Fruit fly (Drosophila melanogaster): ENCODE results near the gene Nt5a.
A peak's percentile ranks its signal among the peaks of the same experiment; 100 is the strongest.

Nt5a gene

dm6 chr3L:1352065-1352464 lies 44.8 kb upstream of the Nt5a start (continued):
- TF ChIP-seq Hand (GFP tag; optimal IDR thresholded peaks at IDR 0.05) (no peak), CG7786 (GFP tag; optimal IDR thresholded peaks at IDR 0.05) (no peak), vnd (GFP tag; IDR thresholded peaks at IDR 0.05; ENCODE audit: partially characterized antibody) (peak; percentile 80), corto (GFP tag; optimal IDR thresholded peaks at IDR 0.05) (no peak), CG1602 (GFP tag; optimal IDR thresholded peaks at IDR 0.05) (no peak), Ets65A (GFP tag) (peak; percentile 71), NFAT (GFP tag; IDR thresholded peaks at IDR 0.05) (peak; percentile 29; the same call in 1 of the 2 replicates), Neu2 (GFP tag; optimal IDR thresholded peaks at IDR 0.05; ENCODE audit: borderline replicate concordance) (no peak), gcm (GFP tag; optimal IDR thresholded peaks at IDR 0.05) (peak; percentile 27), CG2120 (GFP tag; optimal IDR thresholded peaks at IDR 0.05) (peak; percentile 41), CG15601 (tag; optimal IDR thresholded peaks at IDR 0.05) (peak; percentile 18), CG6272 (GFP tag; IDR thresholded peaks at IDR 0.05) (no peak), shn (GFP tag; optimal IDR thresholded peaks at IDR 0.05) (peak; percentile 28), tx (GFP tag; optimal IDR thresholded peaks at IDR 0.05) (peak; percentile 8), bbx (GFP tag; IDR thresholded peaks at IDR 0.05; ENCODE audit: partially characterized antibody) (peak; percentile 91), CG4424 (GFP tag; optimal IDR thresholded peaks at IDR 0.05) (peak; percentile 44), CG10462 (GFP tag; optimal IDR thresholded peaks at IDR 0.05) (peak; percentile 81), CG18262 (tag; optimal IDR thresholded peaks at IDR 0.05) (peak; percentile 37), CG17912 (GFP tag; optimal IDR thresholded peaks at IDR 0.05) (peak; percentile 67), Med (GFP tag) (peak; percentile 91), B-H1 (GFP tag; IDR thresholded peaks at IDR 0.05) (no peak), CG1647 (GFP tag; optimal IDR thresholded peaks at IDR 0.05) (no peak), sisA (GFP tag; IDR thresholded peaks at IDR 0.05) (no peak), CG2199 (GFP tag; IDR thresholded peaks at IDR 0.05) (no peak), CG10147 (GFP tag; optimal IDR thresholded peaks at IDR 0.05) (no peak), CG4328 (GFP tag; optimal IDR thresholded peaks at IDR 0.05) (no peak), CG17328 (GFP tag; IDR thresholded peaks at IDR 0.05) (peak; percentile 21; the same call in 1 of the 2 replicates), Gug (GFP tag; IDR thresholded peaks at IDR 0.05) (peak; percentile 31; the same call in 1 of the 4 replicates), CG9437 (GFP tag; optimal IDR thresholded peaks at IDR 0.05) (no peak), CG13123 (GFP tag; optimal IDR thresholded peaks at IDR 0.05) (no peak), Fer1 (GFP tag; optimal IDR thresholded peaks at IDR 0.05) (no peak), Drgx (GFP tag; IDR thresholded peaks at IDR 0.05) (no peak), gem (tag; optimal IDR thresholded peaks at IDR 0.05) (peak; percentile 33), CG8765 (GFP tag; IDR thresholded peaks at IDR 0.05) (no peak), CG32532 (GFP tag; IDR thresholded peaks at IDR 0.05) (no peak), CG2678 (tag; optimal IDR thresholded peaks at IDR 0.05) (peak; percentile 21), NC2β (GFP tag; optimal IDR thresholded peaks at IDR 0.05) (peak; percentile 37), CG2712 (tag; optimal IDR thresholded peaks at IDR 0.05) (peak; percentile 68), CG7963 (GFP tag; IDR thresholded peaks at IDR 0.05; ENCODE audit: partially characterized antibody) (peak; percentile 70), E2f1 (GFP tag; IDR thresholded peaks at IDR 0.05) (peak; percentile 11; the same call in 1 of the 2 replicates), CG12219 (GFP tag; optimal IDR thresholded peaks at IDR 0.05) (peak; percentile 7), D19B (GFP tag; optimal IDR thresholded peaks at IDR 0.05) (no peak), hkb (optimal IDR thresholded peaks at IDR 0.05) (no peak), hkb (GFP tag; IDR thresholded peaks at IDR 0.05) (0 out of 2 replicates have a peak, but pooled peaks have one; percentile 20), mirr (GFP tag; optimal IDR thresholded peaks at IDR 0.05) (no peak), Abd-B (GFP tag; optimal IDR thresholded peaks at IDR 0.05) (peak; percentile 43), Ets97D (GFP tag; optimal IDR thresholded peaks at IDR 0.05) (peak; percentile 56), D19A (tag; optimal IDR thresholded peaks at IDR 0.05) (peak; percentile 48), CG18619 (GFP tag; optimal IDR thresholded peaks at IDR 0.05) (no peak), Hr51 (GFP tag; optimal IDR thresholded peaks at IDR 0.05) (peak; percentile 30 to 38), MESR4 (GFP tag; optimal IDR thresholded peaks at IDR 0.05) (peak; percentile 7)
